Worm (Caenorhabditis elegans) whole organism, late embryonic: ENCODE data around the gene dnj-26.

Experiments
- C38D4.7 ChIP-seq: fragments of 200-800 bp; sonication (Bioruptor generic); optimal IDR thresholded peaks from 2 replicates; lab custom pipeline; 2018; ENCODE audit warnings: mild to moderate bottlenecking, missing genetic modification characterization, moderate library complexity, missing compliant biosample characterization
- F13H6.1 ChIP-seq: sonication (generic microtip); optimal IDR thresholded peaks from 2 replicates; lab custom pipeline; 2016; ENCODE audit warnings: missing genetic modification characterization, missing compliant biosample characterization
- K02D7.2 ChIP-seq: sonication (generic microtip); optimal IDR thresholded peaks from 2 replicates; lab custom pipeline; 2017; ENCODE audit warnings: mild to moderate bottlenecking, missing genetic modification characterization, missing compliant biosample characterization
- Y22D7AL.16 ChIP-seq: sonication (generic microtip); optimal IDR thresholded peaks from 2 replicates; lab custom pipeline; 2016; ENCODE audit warnings: missing genetic modification characterization, missing compliant biosample characterization
- ama-1 ChIP-seq: fragments of 150-350 bp; optimal IDR thresholded peaks from 2 replicates; lab custom pipeline; 2014
- ceh-14 ChIP-seq: sonication (generic microtip); optimal IDR thresholded peaks from 2 replicates; lab custom pipeline; 2016; ENCODE audit warnings: missing genotype, missing genetic modification characterization, missing compliant biosample characterization
- ceh-18 ChIP-seq: sonication (generic microtip); optimal IDR thresholded peaks from 2 replicates; lab custom pipeline; 2016; ENCODE audit warnings: missing genetic modification characterization, missing compliant biosample characterization
- ceh-19 ChIP-seq: fragments of 200-800 bp; sonication (Bioruptor generic); optimal IDR thresholded peaks from 2 replicates; lab custom pipeline; 2018; ENCODE audit warnings: mild to moderate bottlenecking, missing genetic modification characterization, missing compliant biosample characterization
- ceh-22 ChIP-seq: sonication (generic microtip); optimal IDR thresholded peaks from 2 replicates; lab custom pipeline; 2017; ENCODE audit warnings: missing biosample characterization, missing genetic modification characterization
- ceh-31 ChIP-seq: sonication (generic microtip); optimal IDR thresholded peaks from 2 replicates; lab custom pipeline; 2016; ENCODE audit warnings: missing genetic modification characterization, missing compliant biosample characterization
- ceh-45 ChIP-seq: fragments of 200-800 bp; sonication (Bioruptor generic); IDR thresholded peaks from 2 replicates; pipeline ENCODE4 v1.3.6; 2022; ENCODE audit warnings: missing genetic modification reagents, missing genetic modification characterization, missing compliant biosample characterization
- ceh-6 ChIP-seq: fragments of 200-800 bp; sonication (Bioruptor generic); optimal IDR thresholded peaks from 2 replicates; lab custom pipeline; 2018; ENCODE audit warnings: mild to moderate bottlenecking, missing genetic modification characterization, missing compliant biosample characterization
- ceh-9 ChIP-seq: sonication (generic microtip); optimal IDR thresholded peaks from 2 replicates; lab custom pipeline; 2016; ENCODE audit warnings: mild to moderate bottlenecking, missing genetic modification characterization, inconsistent platforms, missing compliant biosample characterization
- dmd-4 ChIP-seq: sonication (generic microtip); optimal IDR thresholded peaks from 2 replicates; lab custom pipeline; 2016; ENCODE audit warnings: borderline replicate concordance, missing genetic modification characterization, missing compliant biosample characterization
- dve-1 ChIP-seq: sonication (generic microtip); optimal IDR thresholded peaks from 2 replicates; lab custom pipeline; 2017; ENCODE audit warnings: antibody characterized with exemption, mild to moderate bottlenecking, missing genetic modification characterization, missing compliant biosample characterization
- elt-2 ChIP-seq: sonication (generic microtip); optimal IDR thresholded peaks from 2 replicates; lab custom pipeline; 2016; ENCODE audit warnings: missing genetic modification reagents, missing genetic modification characterization, missing compliant biosample characterization
- eyg-1 ChIP-seq: sonication (generic microtip); optimal IDR thresholded peaks from 2 replicates; lab custom pipeline; 2016; ENCODE audit warnings: missing genotype, missing genetic modification characterization, missing compliant biosample characterization
- fkh-10 ChIP-seq: fragments of 150-350 bp; optimal IDR thresholded peaks from 2 replicates; lab custom pipeline; 2014; ENCODE audit warnings: missing biosample characterization, missing genetic modification reagents, missing genetic modification characterization
- fkh-6 ChIP-seq: sonication (generic microtip); optimal IDR thresholded peaks from 2 replicates; lab custom pipeline; 2016; ENCODE audit warnings: missing genetic modification characterization, missing compliant biosample characterization
- gmeb-2 ChIP-seq: sonication (generic microtip); optimal IDR thresholded peaks from 2 replicates; lab custom pipeline; 2016; ENCODE audit warnings: missing genetic modification characterization, inconsistent platforms, missing compliant biosample characterization
- hlh-13 ChIP-seq: fragments of 200-800 bp; sonication (Bioruptor generic); optimal IDR thresholded peaks from 2 replicates; lab custom pipeline; 2018; ENCODE audit warnings: mild to moderate bottlenecking, missing genetic modification characterization, missing compliant biosample characterization
- hlh-15 ChIP-seq: sonication (generic microtip); optimal IDR thresholded peaks from 2 replicates; lab custom pipeline; 2016; ENCODE audit warnings: missing genetic modification characterization, missing compliant biosample characterization
- hlh-30 ChIP-seq: sonication (generic microtip); optimal IDR thresholded peaks from 2 replicates; lab custom pipeline; 2017; ENCODE audit warnings: antibody characterized with exemption, missing genetic modification characterization, missing compliant biosample characterization; ENCODE audit not compliant: insufficient read depth
- hlh-6 ChIP-seq: sonication (generic microtip); optimal IDR thresholded peaks from 2 replicates; lab custom pipeline; 2016; ENCODE audit warnings: missing genotype, missing genetic modification characterization, missing compliant biosample characterization
- lim-6 ChIP-seq: sonication (generic microtip); optimal IDR thresholded peaks from 2 replicates; lab custom pipeline; 2016; ENCODE audit warnings: missing genetic modification characterization, missing compliant biosample characterization
- nfya-1 ChIP-seq: sonication (generic microtip); optimal IDR thresholded peaks from 2 replicates; lab custom pipeline; 2017; ENCODE audit warnings: missing genetic modification characterization, mild to moderate bottlenecking, missing compliant biosample characterization, antibody characterized with exemption, moderate library complexity
- nhr-232 ChIP-seq: sonication (generic microtip); optimal IDR thresholded peaks from 2 replicates; lab custom pipeline; 2016; ENCODE audit warnings: missing genetic modification characterization, missing compliant biosample characterization
- odd-2 ChIP-seq: sonication (generic microtip); optimal IDR thresholded peaks from 2 replicates; lab custom pipeline; 2017; ENCODE audit warnings: antibody characterized with exemption, mild to moderate bottlenecking, missing genetic modification characterization, missing compliant biosample characterization
- pag-3 ChIP-seq: sonication (generic microtip); optimal IDR thresholded peaks from 2 replicates; lab custom pipeline; 2016; ENCODE audit warnings: missing compliant biosample characterization, missing genetic modification characterization, borderline replicate concordance
- pat-9 ChIP-seq: fragments of 200-800 bp; sonication (Bioruptor generic); optimal IDR thresholded peaks from 2 replicates; lab custom pipeline; 2018; ENCODE audit warnings: mild to moderate bottlenecking, missing genetic modification characterization, moderate library complexity, missing compliant biosample characterization
- pax-1 ChIP-seq: fragments of 150-350 bp; optimal IDR thresholded peaks from 2 replicates; lab custom pipeline; 2014; ENCODE audit warnings: missing biosample characterization, missing genetic modification characterization
- pha-2 ChIP-seq: sonication (generic microtip); optimal IDR thresholded peaks from 2 replicates; lab custom pipeline; 2017; ENCODE audit warnings: mild to moderate bottlenecking, missing genetic modification characterization, missing compliant biosample characterization
- ref-2 ChIP-seq: sonication (generic microtip); optimal IDR thresholded peaks from 2 replicates; lab custom pipeline; 2016; ENCODE audit warnings: missing genetic modification characterization, missing compliant biosample characterization
- sox-2 ChIP-seq: fragments of 200-800 bp; sonication (Bioruptor generic); IDR thresholded peaks from 2 replicates; pipeline ENCODE4 v1.3.6; 2022; ENCODE audit warnings: missing genetic modification reagents, missing genetic modification characterization, missing compliant biosample characterization
- tbx-2 ChIP-seq: sonication (generic microtip); optimal IDR thresholded peaks from 2 replicates; lab custom pipeline; 2016; ENCODE audit warnings: missing genetic modification characterization, missing compliant biosample characterization
- tbx-7 ChIP-seq: sonication (generic microtip); optimal IDR thresholded peaks from 2 replicates; lab custom pipeline; 2016; ENCODE audit warnings: missing genotype, missing genetic modification characterization, missing compliant biosample characterization
- unc-42 ChIP-seq: sonication (generic microtip); optimal IDR thresholded peaks from 2 replicates; lab custom pipeline; 2016; ENCODE audit warnings: missing genotype, missing genetic modification characterization, missing compliant biosample characterization
- unc-86 ChIP-seq: sonication (generic microtip); optimal IDR thresholded peaks from 2 replicates; lab custom pipeline; 2016; ENCODE audit warnings: missing genetic modification characterization, missing compliant biosample characterization
- ztf-16 ChIP-seq: sonication (generic microtip); optimal IDR thresholded peaks from 2 replicates; lab custom pipeline; 2017; ENCODE audit warnings: missing genetic modification characterization, missing compliant biosample characterization

Gene dnj-26

ce11 chrIV:12287628-12288027, 35.1 kb upstream of the dnj-26 start, which contains the start of gene erl-1:
TSS of gene erl-1 (plus strand) at chrIV:12287928.
- TF ChIP-seq Y22D7AL.16 (tag; lab: Kevin White, UChicago) (no peak), pax-1 (tag; lab: Kevin White, UChicago) (no peak), pat-9 (no peak), ceh-31 (no peak), ama-1 (lab: Kevin White, UChicago) (no peak), hlh-13 (GFP tag; lab: Kevin White, UChicago) (no peak), ref-2 (no peak)
- TF ChIP-seq, all 69 proteins: peak for 0

ce11 chrIV:12282873-12283272, 30.4 kb upstream of the dnj-26 start, which contains the start of gene hpo-12:
TSS of gene hpo-12 (plus strand) at chrIV:12283173.
- TF ChIP-seq nhr-232 (tag; lab: Kevin White, UChicago) (no peak), unc-86 (tag; lab: Kevin White, UChicago) (no peak), unc-42 (tag; lab: Kevin White, UChicago) (no peak), gmeb-2 (no peak), dve-1 (tag; lab: Kevin White, UChicago) (no peak), ceh-45 (GFP tag; lab: Robert Waterston, UW) (no peak), lim-6 (tag; lab: Kevin White, UChicago) (no peak), tbx-2 (tag; lab: Kevin White, UChicago) (no peak), odd-2 (no peak), elt-2 (tag; lab: Kevin White, UChicago) (no peak), F13H6.1 (tag; lab: Kevin White, UChicago) (no peak), tbx-7 (tag; lab: Kevin White, UChicago) (no peak), eyg-1 (no peak), ceh-31 (no peak)

- TF ChIP-seq C38D4.7 (no peak), dve-1 (tag; lab: Kevin White, UChicago) (no peak), odd-2 (no peak), hlh-13 (GFP tag; lab: Kevin White, UChicago) (no peak), nfya-1 (tag; lab: Kevin White, UChicago) (no peak), ceh-19 (GFP tag; lab: Kevin White, UChicago) (no peak), ceh-14 (tag; lab: Kevin White, UChicago) (no peak), ceh-18 (tag; lab: Kevin White, UChicago) (no peak), hlh-15 (tag; lab: Kevin White, UChicago) (no peak), hlh-6 (tag; lab: Kevin White, UChicago) (no peak), unc-42 (tag; lab: Kevin White, UChicago) (no peak), eyg-1 (no peak), ceh-6 (GFP tag; lab: Kevin White, UChicago) (no peak), ceh-45 (GFP tag; lab: Robert Waterston, UW) (no peak)
Measured at ce11 chrIV:12282157-12282789, 29.8 kb upstream of the dnj-26 start, which contains the start of the genes C42C1.12 and C42C1.19. TSS of gene C42C1.12 (minus strand) at chrIV:12282207. TSS of gene C42C1.19 (plus strand) at chrIV:12282739.

ce11 chrIV:12279340-12279739, 26.9 kb upstream of the dnj-26 start, which contains the start of gene ltah-1.1:
TSS of gene ltah-1.1 (plus strand) at chrIV:12279622.
- TF ChIP-seq pha-2 (tag; lab: Kevin White, UChicago): no peak
- TF ChIP-seq ceh-19 (GFP tag; lab: Kevin White, UChicago): no peak
- no peak for TF ChIP-seq pag-3 (tag; lab: Kevin White, UChicago)
- TF ChIP-seq elt-2 (tag; lab: Kevin White, UChicago): peak; percentile 16
- no peak for TF ChIP-seq fkh-10 (GFP tag; lab: Kevin White, UChicago)

- TF ChIP-seq ztf-16 (no peak), Y22D7AL.16 (tag; lab: Kevin White, UChicago) (no peak), gmeb-2 (no peak), hlh-30 (tag; lab: Kevin White, UChicago) (no peak), ceh-9 (no peak), unc-86 (tag; lab: Kevin White, UChicago) (no peak), dmd-4 (tag; lab: Kevin White, UChicago) (no peak), F13H6.1 (tag; lab: Kevin White, UChicago) (no peak), ceh-22 (tag; lab: Kevin White, UChicago) (no peak), tbx-2 (tag; lab: Kevin White, UChicago) (no peak), ref-2 (no peak), K02D7.2 (tag; lab: Kevin White, UChicago) (no peak), sox-2 (no peak), fkh-6 (tag; lab: Kevin White, UChicago) (no peak), C38D4.7 (no peak)
Measured at ce11 chrIV:12278507-12278906, 26.0 kb upstream of the dnj-26 start, which contains the start of the genes tag-335 and vkmt-1. TSS of gene tag-335 (minus strand) at chrIV:12278594. TSS of gene vkmt-1 (plus strand) at chrIV:12278725.
